Fruit fly (Drosophila melanogaster) whole organism, embryonic: ENCODE results near the gene CG2865.

Source experiments
- BEAF-32 ChIP-seq: fragments of 200-800 bp; sonication (Bioruptor generic); optimal IDR thresholded peaks from 3 replicates; lab custom pipeline; 2017; ENCODE audit warnings: missing biosample characterization, missing genetic modification characterization, mild to moderate bottlenecking, moderate library complexity, missing genetic modification reagents
- Bgb ChIP-seq: fragments of 200-800 bp; sonication (Bioruptor generic); IDR thresholded peaks from 2 replicates; pipeline ENCODE4 v1.3.6; 2022; ENCODE audit warnings: missing biosample characterization, missing genetic modification characterization; ENCODE audit not compliant: partially characterized antibody
- CG1024 ChIP-seq: fragments of 200-800 bp; sonication (Bioruptor generic); IDR thresholded peaks from 2 replicates; pipeline ENCODE4 v1.3.6; 2022; ENCODE audit warnings: missing biosample characterization, missing genetic modification characterization
- CG12236 ChIP-seq: fragments of 200-800 bp; sonication (Bioruptor generic); optimal IDR thresholded peaks from 2 replicates; lab custom pipeline; 2016; ENCODE audit warnings: missing biosample characterization, missing genetic modification characterization
- CG14710 ChIP-seq: fragments of 200-800 bp; sonication (Bioruptor generic); optimal IDR thresholded peaks from 3 replicates; lab custom pipeline; 2019; ENCODE audit warnings: missing biosample characterization, mild to moderate bottlenecking, missing genetic modification characterization, moderate library complexity
- CG14860 ChIP-seq: fragments of 200-800 bp; sonication (Bioruptor generic); IDR thresholded peaks from 3 replicates; pipeline ENCODE4 v1.3.6; 2022; ENCODE audit warnings: missing biosample characterization, missing genetic modification characterization; ENCODE audit not compliant: partially characterized antibody
- CG17186 ChIP-seq: fragments of 200-800 bp; sonication (Bioruptor generic); optimal IDR thresholded peaks from 3 replicates; lab custom pipeline; 2017; ENCODE audit warnings: missing biosample characterization, missing genetic modification reagents, missing genetic modification characterization
- CG17802 ChIP-seq: fragments of 200-800 bp; sonication (Bioruptor generic); optimal IDR thresholded peaks from 2 replicates; lab custom pipeline; 2018; ENCODE audit warnings: missing biosample characterization, mild to moderate bottlenecking, missing genetic modification characterization, moderate library complexity
- CG2116 ChIP-seq: fragments of 200-800 bp; sonication (Bioruptor generic); optimal IDR thresholded peaks from 3 replicates; lab custom pipeline; 2018; ENCODE audit warnings: missing biosample characterization, mild to moderate bottlenecking, missing genetic modification characterization
- CG2129 ChIP-seq: fragments of 200-800 bp; sonication (Bioruptor generic); IDR thresholded peaks from 2 replicates; pipeline ENCODE4 v1.3.6; 2022; ENCODE audit warnings: missing biosample characterization, missing genetic modification characterization; ENCODE audit not compliant: partially characterized antibody
- CG34224 ChIP-seq: fragments of 200-800 bp; sonication (Bioruptor generic); IDR thresholded peaks from 3 replicates; pipeline ENCODE4 v1.3.6; 2022; ENCODE audit warnings: missing biosample characterization, missing genetic modification characterization; ENCODE audit not compliant: partially characterized antibody
- CG3995 ChIP-seq: fragments of 200-800 bp; sonication (Bioruptor generic); optimal IDR thresholded peaks from 3 replicates; lab custom pipeline; 2016; ENCODE audit warnings: missing biosample characterization, missing genetic modification characterization
- CG7357 ChIP-seq: fragments of 200-800 bp; sonication (Bioruptor generic); IDR thresholded peaks from 3 replicates; pipeline ENCODE4 v1.3.6; 2022; ENCODE audit warnings: missing biosample characterization, missing genetic modification characterization
- CG7963 ChIP-seq: fragments of 200-800 bp; sonication (Bioruptor generic); IDR thresholded peaks from 3 replicates; pipeline ENCODE4 v1.3.6; 2022; ENCODE audit warnings: missing biosample characterization, missing genetic modification characterization; ENCODE audit not compliant: partially characterized antibody
- CG9437 ChIP-seq: fragments of 200-800 bp; sonication (Bioruptor generic); optimal IDR thresholded peaks from 2 replicates; lab custom pipeline; 2018; ENCODE audit warnings: missing biosample characterization, mild to moderate bottlenecking, missing genetic modification characterization
- CG9797 ChIP-seq: fragments of 200-800 bp; sonication (Bioruptor generic); optimal IDR thresholded peaks from 3 replicates; lab custom pipeline; 2018; ENCODE audit warnings: missing biosample characterization, mild to moderate bottlenecking, missing genetic modification characterization
- Dll ChIP-seq: fragments of 200-800 bp; sonication (Bioruptor generic); IDR thresholded peaks from 4 replicates; pipeline ENCODE4 v1.3.6; 2022; ENCODE audit warnings: missing biosample characterization, missing genetic modification characterization; ENCODE audit not compliant: partially characterized antibody
- Doc2 ChIP-seq: fragments of 200-800 bp; sonication (Bioruptor generic); IDR thresholded peaks from 2 replicates; pipeline ENCODE4 v1.3.6; 2022; ENCODE audit warnings: missing biosample characterization, missing genetic modification characterization
- Doc3 ChIP-seq: fragments of 200-800 bp; sonication (Bioruptor generic); IDR thresholded peaks from 3 replicates; pipeline ENCODE4 v1.3.6; 2022; ENCODE audit warnings: missing biosample characterization, missing genetic modification characterization; ENCODE audit not compliant: partially characterized antibody
- Ets97D ChIP-seq: fragments of 200-800 bp; sonication (Bioruptor generic); optimal IDR thresholded peaks from 3 replicates; lab custom pipeline; 2016; ENCODE audit warnings: missing biosample characterization, missing genetic modification characterization
- HHEX ChIP-seq: fragments of 200-800 bp; sonication (Bioruptor generic); optimal IDR thresholded peaks from 3 replicates; lab custom pipeline; 2017; ENCODE audit warnings: missing biosample characterization, mild to moderate bottlenecking, missing genetic modification characterization, missing genetic modification reagents
- HLH3B ChIP-seq: fragments of 200-800 bp; sonication (Bioruptor generic); IDR thresholded peaks from 2 replicates; pipeline ENCODE4 v1.3.6; 2022; ENCODE audit warnings: missing biosample characterization, missing genetic modification characterization
- HLH4C ChIP-seq: fragments of 200-800 bp; sonication (Bioruptor generic); IDR thresholded peaks from 3 replicates; pipeline ENCODE4 v1.3.6; 2022; ENCODE audit warnings: missing biosample characterization, missing genetic modification characterization; ENCODE audit not compliant: partially characterized antibody
- MBD-R2 ChIP-seq: fragments of 200-800 bp; sonication (Bioruptor generic); IDR thresholded peaks from 2 replicates; pipeline ENCODE4 v1.3.6; 2022; ENCODE audit warnings: missing biosample characterization, missing genetic modification characterization
- MESR4 ChIP-seq: fragments of 200-800 bp; sonication (Bioruptor generic); optimal IDR thresholded peaks from 2 replicates; lab custom pipeline; 2018; ENCODE audit warnings: missing biosample characterization, mild to moderate bottlenecking, missing genetic modification characterization, moderate library complexity
- Max ChIP-seq: fragments of 200-800 bp; sonication (Bioruptor generic); optimal IDR thresholded peaks from 2 replicates; lab custom pipeline; 2016; ENCODE audit warnings: missing biosample characterization, mild to moderate bottlenecking, missing genetic modification characterization
- Sry-δ ChIP-seq: fragments of 200-800 bp; sonication (Bioruptor generic); optimal IDR thresholded peaks from 2 replicates; lab custom pipeline; 2016; ENCODE audit warnings: missing biosample characterization, missing genetic modification characterization
- Ssrp ChIP-seq: fragments of 200-800 bp; sonication (Bioruptor generic); optimal IDR thresholded peaks from 2 replicates; lab custom pipeline; 2018; ENCODE audit warnings: missing biosample characterization, mild to moderate bottlenecking, missing genetic modification characterization, moderate library complexity
- ac ChIP-seq: fragments of 200-800 bp; sonication (Bioruptor generic); optimal IDR thresholded peaks from 3 replicates; lab custom pipeline; 2017; ENCODE audit warnings: missing biosample characterization, mild to moderate bottlenecking, missing genetic modification characterization
- cg ChIP-seq: fragments of 200-800 bp; sonication (Bioruptor generic); optimal IDR thresholded peaks from 3 replicates; lab custom pipeline; 2019; ENCODE audit warnings: missing biosample characterization, mild to moderate bottlenecking, missing genetic modification characterization, moderate library complexity
- chinmo ChIP-seq: fragments of 200-800 bp; sonication (Bioruptor generic); IDR thresholded peaks from 4 replicates; pipeline ENCODE4 v1.3.6; 2022; ENCODE audit warnings: missing biosample characterization, missing genetic modification characterization; ENCODE audit not compliant: partially characterized antibody
- corto ChIP-seq: fragments of 200-800 bp; sonication (Bioruptor generic); optimal IDR thresholded peaks from 2 replicates; lab custom pipeline; 2016; ENCODE audit warnings: missing biosample characterization, mild to moderate bottlenecking, missing genetic modification characterization, moderate library complexity
- crp ChIP-seq, 2 experiments: fragments of 200-800 bp; sonication (Bioruptor generic); optimal IDR thresholded peaks; 2 replicates in 1 of 2; 3 replicates in 1 of 2; lab custom pipeline; 2017; ENCODE audit warnings: missing biosample characterization in 2 of 2, missing genetic modification characterization in 2 of 2, mild to moderate bottlenecking in 1 of 2, moderate library complexity in 1 of 2
- dm ChIP-seq: fragments of 200-800 bp; sonication (Bioruptor generic); optimal IDR thresholded peaks from 3 replicates; lab custom pipeline; 2016; ENCODE audit warnings: missing biosample characterization, missing genetic modification characterization
- inv ChIP-seq: fragments of 200-800 bp; sonication (Bioruptor generic); IDR thresholded peaks from 2 replicates; pipeline ENCODE4 v1.3.6; 2022; ENCODE audit warnings: missing biosample characterization, missing genetic modification characterization; ENCODE audit not compliant: partially characterized antibody
- lbe ChIP-seq: fragments of 200-800 bp; sonication (Bioruptor generic); optimal IDR thresholded peaks from 2 replicates; lab custom pipeline; 2016; ENCODE audit warnings: missing biosample characterization, mild to moderate bottlenecking, missing genetic modification characterization
- mld ChIP-seq: fragments of 200-800 bp; sonication (Bioruptor generic); IDR thresholded peaks from 3 replicates; pipeline ENCODE4 v1.3.6; 2022; ENCODE audit warnings: missing biosample characterization, missing genetic modification characterization; ENCODE audit not compliant: partially characterized antibody
- nerfin-2 ChIP-seq: fragments of 200-800 bp; sonication (Bioruptor generic); IDR thresholded peaks from 2 replicates; pipeline ENCODE4 v1.3.6; 2022; ENCODE audit warnings: missing biosample characterization, missing genetic modification characterization; ENCODE audit not compliant: partially characterized antibody
- nmo ChIP-seq: fragments of 200-800 bp; sonication (Bioruptor generic); optimal IDR thresholded peaks from 2 replicates; lab custom pipeline; 2018; ENCODE audit warnings: missing biosample characterization, mild to moderate bottlenecking, missing genetic modification characterization, moderate library complexity
- phol ChIP-seq: fragments of 200-800 bp; sonication (Bioruptor generic); optimal IDR thresholded peaks from 3 replicates; lab custom pipeline; 2018; ENCODE audit warnings: missing biosample characterization, mild to moderate bottlenecking, missing genetic modification characterization, moderate library complexity
- pzg ChIP-seq: fragments of 200-800 bp; sonication (Bioruptor generic); optimal IDR thresholded peaks from 3 replicates; lab custom pipeline; 2018; ENCODE audit warnings: missing biosample characterization, mild to moderate bottlenecking, missing genetic modification characterization, moderate library complexity
- row ChIP-seq: fragments of 200-800 bp; sonication (Bioruptor generic); IDR thresholded peaks from 3 replicates; pipeline ENCODE4 v1.3.6; 2022; ENCODE audit warnings: missing biosample characterization, missing genetic modification characterization
- sens ChIP-seq: fragments of 200-800 bp; sonication (Bioruptor generic); peaks from one replicate; lab custom pipeline; 2016; ENCODE audit warnings: missing biosample characterization, missing genetic modification characterization
- sna ChIP-seq: fragments of 200-800 bp; sonication (Bioruptor generic); IDR thresholded peaks from 2 replicates; pipeline ENCODE4 v1.3.6; 2022; ENCODE audit warnings: missing biosample characterization, missing genetic modification characterization; ENCODE audit not compliant: partially characterized antibody
- stwl ChIP-seq: fragments of 200-800 bp; sonication (Bioruptor generic); optimal IDR thresholded peaks from 3 replicates; lab custom pipeline; 2018; ENCODE audit warnings: missing biosample characterization, mild to moderate bottlenecking, missing genetic modification characterization, moderate library complexity
- tna ChIP-seq: fragments of 200-800 bp; sonication (Bioruptor generic); IDR thresholded peaks from 2 replicates; pipeline ENCODE4 v1.3.6; 2022; ENCODE audit warnings: missing biosample characterization, missing genetic modification characterization; ENCODE audit not compliant: partially characterized antibody
- unc-4 ChIP-seq: fragments of 200-800 bp; sonication (Bioruptor generic); IDR thresholded peaks from 2 replicates; pipeline ENCODE4 v1.3.6; 2022; ENCODE audit warnings: missing biosample characterization, missing genetic modification characterization; ENCODE audit not compliant: partially characterized antibody
- vnd ChIP-seq: fragments of 200-800 bp; sonication (Bioruptor generic); IDR thresholded peaks from 3 replicates; pipeline ENCODE4 v1.3.6; 2022; ENCODE audit warnings: missing biosample characterization, missing genetic modification characterization; ENCODE audit not compliant: partially characterized antibody

The CG2865 gene

DNA sequence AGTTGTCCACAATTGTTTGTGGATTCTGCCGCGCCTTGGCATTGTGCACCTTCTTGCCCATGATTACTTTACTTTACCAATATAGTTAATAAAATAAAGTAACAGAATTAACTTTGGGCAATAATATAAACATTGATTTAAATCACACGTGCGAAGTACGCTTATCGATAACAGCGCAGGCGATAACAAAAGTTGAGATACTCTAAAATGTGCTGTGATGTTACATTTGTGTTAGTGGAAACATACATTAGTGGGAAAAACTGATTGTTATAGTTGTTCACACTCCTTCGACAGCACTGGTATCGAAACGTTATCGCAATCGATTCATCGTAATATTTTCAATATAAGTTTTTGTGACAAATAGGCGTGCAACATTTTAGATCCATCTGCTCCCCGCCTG, 51.4 kb downstream of the CG2865 start, which contains the start of gene kz (continued):
- TF ChIP-seq nerfin-2 (GFP tag; lab: Robert Waterston, UW) (peak; percentile 100), vnd (GFP tag; lab: Robert Waterston, UW) (peak; percentile 95), row (GFP tag; lab: Robert Waterston, UW) (peak; percentile 57; the same call in 1 of the 3 replicates), Doc3 (peak; percentile 77), Doc2 (GFP tag; lab: Robert Waterston, UW) (no peak), MESR4 (GFP tag; lab: Kevin White, UChicago) (peak; percentile 67), nmo (GFP tag; lab: Kevin White, UChicago) (peak; percentile 39), CG9437 (GFP tag; lab: Kevin White, UChicago) (peak; percentile 51), cg (GFP tag; lab: Kevin White, UChicago) (peak; percentile 23), Ssrp (tag; lab: Kevin White, UChicago) (no peak), HLH3B (no peak), ac (GFP tag; lab: Kevin White, UChicago) (no peak), inv (GFP tag; lab: Robert Waterston, UW) (peak; percentile 88), sna (GFP tag; lab: Robert Waterston, UW) (peak; percentile 59; the same call in 1 of the 2 replicates), CG3995 (GFP tag; lab: Kevin White, UChicago) (peak; percentile 58), lbe (GFP tag; lab: Kevin White, UChicago) (no peak), HLH4C (GFP tag; lab: Robert Waterston, UW) (peak; percentile 99), CG1024 (peak; percentile 75), CG17186 (GFP tag; lab: Kevin White, UChicago) (peak; percentile 50), CG34224 (GFP tag; lab: Robert Waterston, UW) (peak; percentile 94), phol (tag; lab: Kevin White, UChicago) (peak; percentile 34), CG2116 (peak; percentile 81), CG7357 (peak; percentile 100), CG12236 (GFP tag; lab: Kevin White, UChicago) (no peak), crp (GFP tag; optimal IDR thresholded peaks at IDR 0.05; lab: Kevin White, UChicago) (peak in 1 of 2 experiments; percentile 25), tna (GFP tag; lab: Robert Waterston, UW) (peak; percentile 99), chinmo (peak; percentile 97), CG2129 (GFP tag; lab: Robert Waterston, UW) (0 out of 2 replicates have a peak, but pooled peaks have one; percentile 21), CG14710 (tag; lab: Kevin White, UChicago) (peak; percentile 67), CG7963 (GFP tag; lab: Robert Waterston, UW) (peak; percentile 98), CG17802 (tag; lab: Kevin White, UChicago) (peak; percentile 91), Max (GFP tag; lab: Kevin White, UChicago) (peak; percentile 87), Sry-δ (GFP tag; lab: Kevin White, UChicago) (peak; percentile 79), Dll (GFP tag; lab: Robert Waterston, UW) (peak; percentile 77), HHEX (no peak), corto (GFP tag; lab: Kevin White, UChicago) (no peak), sens (peak; percentile 64), mld (GFP tag; lab: Robert Waterston, UW) (peak; percentile 96), pzg (GFP tag; lab: Kevin White, UChicago) (peak; percentile 88), stwl (tag; lab: Kevin White, UChicago) (peak; percentile 88), dm (GFP tag; lab: Kevin White, UChicago) (peak; percentile 92), Ets97D (GFP tag; lab: Kevin White, UChicago) (peak; percentile 60), CG14860 (GFP tag; lab: Robert Waterston, UW) (peak; percentile 98), unc-4 (GFP tag; lab: Robert Waterston, UW) (peak; percentile 75), CG9797 (GFP tag; lab: Kevin White, UChicago) (peak; percentile 45), MBD-R2 (GFP tag; lab: Robert Waterston, UW) (peak; percentile 93), BEAF-32 (GFP tag; lab: Kevin White, UChicago) (peak; percentile 76), Bgb (GFP tag; lab: Robert Waterston, UW) (peak; percentile 97)
